Fruit fly (Drosophila melanogaster) whole organism, wandering third instar larva: ENCODE data around the gene CG17380.

Experiments
- CG32264 ChIP-seq: fragments of 200-800 bp; sonication (Bioruptor generic); optimal IDR thresholded peaks from 2 replicates; lab custom pipeline; 2016; ENCODE audit warnings: missing biosample characterization, missing genetic modification characterization
- psq ChIP-seq: fragments of 200-800 bp; sonication (Bioruptor generic); optimal IDR thresholded peaks from 3 replicates; lab custom pipeline; 2017; ENCODE audit warnings: missing biosample characterization, mild to moderate bottlenecking, missing genetic modification characterization, moderate library complexity
- rgr ChIP-seq: fragments of 200-800 bp; sonication (Bioruptor generic); optimal IDR thresholded peaks from 3 replicates; lab custom pipeline; 2016; ENCODE audit warnings: missing biosample characterization, mild to moderate bottlenecking, missing genetic modification characterization

dm6 chr3R:23373403-23373802 lies 30.1 kb downstream of the CG17380 start, which contains the start of gene CG42828:
- no peak for TF ChIP-seq CG32264 (GFP tag; lab: Kevin White, UChicago)
- TF ChIP-seq rgr (GFP tag; lab: Kevin White, UChicago) = no peak
- TF ChIP-seq psq (GFP tag; lab: Kevin White, UChicago) = no peak
